Fruit fly (Drosophila melanogaster): Measurements from ENCODE around the gene CG8534.

The CG8534 gene

DNA sequence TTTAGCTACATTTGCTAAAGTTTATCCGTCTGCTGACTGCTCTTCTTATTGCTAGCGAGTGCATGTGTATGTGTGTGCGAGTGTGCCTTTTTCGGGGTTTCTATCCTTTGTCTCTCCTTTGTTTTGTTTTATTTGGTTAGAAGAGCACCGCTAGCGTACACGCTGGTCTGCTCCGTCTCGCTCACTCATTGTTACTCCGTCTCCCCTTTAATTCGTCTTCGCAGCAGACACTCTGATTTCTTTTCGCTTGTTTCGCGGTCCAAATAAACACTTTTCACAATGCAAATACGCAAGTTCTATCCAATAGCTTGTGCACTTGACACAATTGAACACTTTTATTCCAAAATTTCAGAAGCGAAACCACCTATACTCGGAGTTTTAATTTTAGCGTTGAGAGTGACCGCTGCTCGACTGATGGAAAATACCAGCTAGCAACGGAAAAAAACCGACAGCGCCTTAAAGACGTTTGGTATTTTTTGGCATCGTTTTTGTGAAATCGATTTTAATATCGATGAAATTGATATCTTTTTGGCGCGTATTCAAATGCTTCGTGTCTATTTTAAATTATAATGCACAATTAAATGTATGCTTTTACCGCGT is 3.5 kb upstream of the CG8534 start, which contains the start of gene FBXO11 (continued):
- peak; percentile 27; the same call in 1 of the 2 replicates for TF ChIP-seq inv (GFP tag; IDR thresholded peaks at IDR 0.05; ENCODE audit: partially characterized antibody)
- no peak for TF ChIP-seq CG31224 (GFP tag; IDR thresholded peaks at IDR 0.05)
- TF ChIP-seq CG7928 (GFP tag; optimal IDR thresholded peaks at IDR 0.05) = no peak
- TF ChIP-seq mld (GFP tag; IDR thresholded peaks at IDR 0.05; ENCODE audit: partially characterized antibody) = no peak
- no peak for TF ChIP-seq cwo (GFP tag; optimal IDR thresholded peaks at IDR 0.05)
- no peak for TF ChIP-seq Dip3 (GFP tag; optimal IDR thresholded peaks at IDR 0.05)
- no peak for TF ChIP-seq H15 (GFP tag; IDR thresholded peaks at IDR 0.05)
- TF ChIP-seq sug (tag; optimal IDR thresholded peaks at IDR 0.05) = no peak
- TF ChIP-seq CG11723 (GFP tag; optimal IDR thresholded peaks at IDR 0.05) = no peak
- TF ChIP-seq hb (GFP tag; IDR thresholded peaks at IDR 0.05; ENCODE audit: partially characterized antibody) = no peak
- no peak for TF ChIP-seq dpn (GFP tag; optimal IDR thresholded peaks at IDR 0.05)
- TF ChIP-seq abd-A (tag; optimal IDR thresholded peaks at IDR 0.05) = no peak
- no peak for TF ChIP-seq CG18262 (tag; optimal IDR thresholded peaks at IDR 0.05)
- TF ChIP-seq E2f1 (GFP tag; IDR thresholded peaks at IDR 0.05) = no peak
- no peak for TF ChIP-seq odd (GFP tag; optimal IDR thresholded peaks at IDR 0.05)
- peak; percentile 90 for TF ChIP-seq nom (GFP tag; optimal IDR thresholded peaks at IDR 0.05)
- no peak for TF ChIP-seq en (GFP tag; optimal IDR thresholded peaks at IDR 0.05)
- TF ChIP-seq pzg (GFP tag; optimal IDR thresholded peaks at IDR 0.05) = peak; percentile 88
- TF ChIP-seq sim (GFP tag; IDR thresholded peaks at IDR 0.05) = no peak
- TF ChIP-seq CG8388 (GFP tag; optimal IDR thresholded peaks at IDR 0.05) = no peak
- TF ChIP-seq Lpt (GFP tag; optimal IDR thresholded peaks at IDR 0.05) = no peak
- TF ChIP-seq CG6791 (GFP tag; IDR thresholded peaks at IDR 0.05; ENCODE audit: partially characterized antibody) = no peak; the same call in 2 of the 3 replicates
- TF ChIP-seq aop (GFP tag; IDR thresholded peaks at IDR 0.05) = no peak
- TF ChIP-seq Jarid2 (GFP tag; optimal IDR thresholded peaks at IDR 0.05) = peak; percentile 20
- peak; percentile 45 for TF ChIP-seq CG15601 (tag; optimal IDR thresholded peaks at IDR 0.05)
- no peak for TF ChIP-seq Hmx (GFP tag; optimal IDR thresholded peaks at IDR 0.05)
- TF ChIP-seq CG3847 (GFP tag; IDR thresholded peaks at IDR 0.05) = no peak
- TF ChIP-seq CHES-1-like (GFP tag; optimal IDR thresholded peaks at IDR 0.05) = peak; percentile 58
- TF ChIP-seq Ravus (GFP tag; IDR thresholded peaks at IDR 0.05) = no peak
- no peak for TF ChIP-seq CG14050 (GFP tag; IDR thresholded peaks at IDR 0.05)
- no peak for TF ChIP-seq onecut (GFP tag; IDR thresholded peaks at IDR 0.05)
- no peak for TF ChIP-seq lbe (GFP tag; optimal IDR thresholded peaks at IDR 0.05)
- peak; percentile 53 for TF ChIP-seq CG10267 (tag; optimal IDR thresholded peaks at IDR 0.05)
- no peak for TF ChIP-seq dmrt11E (tag; optimal IDR thresholded peaks at IDR 0.05)
- TF ChIP-seq Fer1 (GFP tag; optimal IDR thresholded peaks at IDR 0.05) = peak; percentile 33
- no peak for TF ChIP-seq Meics (GFP tag; optimal IDR thresholded peaks at IDR 0.05)
- no peak for TF ChIP-seq ATbp (GFP tag; optimal IDR thresholded peaks at IDR 0.05)
- no peak for TF ChIP-seq Bteb2 (GFP tag; optimal IDR thresholded peaks at IDR 0.05)
- TF ChIP-seq sc (optimal IDR thresholded peaks at IDR 0.05) = no peak
- no peak for TF ChIP-seq sc (GFP tag; optimal IDR thresholded peaks at IDR 0.05)
- TF ChIP-seq Chrac-16 (GFP tag; optimal IDR thresholded peaks at IDR 0.05) = no peak
- peak; percentile 60 for TF ChIP-seq Sry-δ (GFP tag; optimal IDR thresholded peaks at IDR 0.05)
- no peak for TF ChIP-seq Pdp1 (GFP tag; optimal IDR thresholded peaks at IDR 0.05)
- TF ChIP-seq CG9437 (GFP tag; optimal IDR thresholded peaks at IDR 0.05) = no peak
- TF ChIP-seq CG8924 (tag; optimal IDR thresholded peaks at IDR 0.05) = peak; percentile 89
- no peak for TF ChIP-seq CG6254 (GFP tag; optimal IDR thresholded peaks at IDR 0.05)
- TF ChIP-seq CG6683 (GFP tag; optimal IDR thresholded peaks at IDR 0.05) = no peak
- TF ChIP-seq CG10209 (GFP tag; optimal IDR thresholded peaks at IDR 0.05) = no peak
- TF ChIP-seq CG1602 (GFP tag; optimal IDR thresholded peaks at IDR 0.05) = no peak
- TF ChIP-seq gfzf (GFP tag; optimal IDR thresholded peaks at IDR 0.05) = peak; percentile 97

Data from whole organism, embryonic.